Fruit fly (Drosophila melanogaster) whole organism, embryonic: ENCODE data around the gene sac.
A peak's percentile ranks its signal among the peaks of the same experiment; 100 is the strongest.

ENCODE experiments used
- CG10462 ChIP-seq: fragments of 200-800 bp; sonication (Bioruptor generic); optimal IDR thresholded peaks from 2 replicates; lab custom pipeline; 2016; ENCODE audit warnings: missing biosample characterization, missing genetic modification characterization
- CG1233 ChIP-seq: fragments of 200-800 bp; sonication (Bioruptor generic); optimal IDR thresholded peaks from 4 replicates; lab custom pipeline; 2018; ENCODE audit warnings: missing biosample characterization, mild to moderate bottlenecking, missing genetic modification characterization
- CG12942 ChIP-seq: fragments of 200-800 bp; sonication (Bioruptor generic); optimal IDR thresholded peaks from 3 replicates; lab custom pipeline; 2016; ENCODE audit warnings: missing biosample characterization, missing genetic modification characterization
- CG13296 ChIP-seq: fragments of 200-800 bp; sonication (Bioruptor generic); optimal IDR thresholded peaks from 3 replicates; lab custom pipeline; 2018; ENCODE audit warnings: missing biosample characterization, mild to moderate bottlenecking, missing genetic modification characterization
- CG13624 ChIP-seq: fragments of 200-800 bp; sonication (Bioruptor generic); optimal IDR thresholded peaks from 2 replicates; lab custom pipeline; 2016; ENCODE audit warnings: missing biosample characterization, missing genetic modification characterization
- CG15073 ChIP-seq: fragments of 200-800 bp; sonication (Bioruptor generic); optimal IDR thresholded peaks from 2 replicates; lab custom pipeline; 2016; ENCODE audit warnings: missing biosample characterization, missing genetic modification characterization
- CG15601 ChIP-seq: fragments of 200-800 bp; sonication (Bioruptor generic); optimal IDR thresholded peaks from 3 replicates; lab custom pipeline; 2019; ENCODE audit warnings: missing biosample characterization, mild to moderate bottlenecking, missing genetic modification characterization, moderate library complexity
- CG17802 ChIP-seq: fragments of 200-800 bp; sonication (Bioruptor generic); optimal IDR thresholded peaks from 2 replicates; lab custom pipeline; 2018; ENCODE audit warnings: missing biosample characterization, mild to moderate bottlenecking, missing genetic modification characterization, moderate library complexity
- CG1792 ChIP-seq: fragments of 200-800 bp; sonication (Bioruptor generic); optimal IDR thresholded peaks from 2 replicates; lab custom pipeline; 2016; ENCODE audit warnings: missing biosample characterization, missing genetic modification characterization
- CG2678 ChIP-seq: fragments of 200-800 bp; sonication (Bioruptor generic); optimal IDR thresholded peaks from 3 replicates; lab custom pipeline; 2019; ENCODE audit warnings: missing biosample characterization, mild to moderate bottlenecking, missing genetic modification characterization, moderate library complexity
- CG30431 ChIP-seq: fragments of 200-800 bp; sonication (Bioruptor generic); optimal IDR thresholded peaks from 2 replicates; lab custom pipeline; 2017; ENCODE audit warnings: missing biosample characterization, missing genetic modification characterization
- CG3065 ChIP-seq: fragments of 200-800 bp; sonication (Bioruptor generic); optimal IDR thresholded peaks from 2 replicates; lab custom pipeline; 2016; ENCODE audit warnings: missing biosample characterization, missing genetic modification characterization
- CG33557 ChIP-seq: fragments of 200-800 bp; sonication (Bioruptor generic); optimal IDR thresholded peaks from 2 replicates; lab custom pipeline; 2019; ENCODE audit warnings: missing biosample characterization, mild to moderate bottlenecking, missing genetic modification characterization, moderate library complexity
- CG3995 ChIP-seq: fragments of 200-800 bp; sonication (Bioruptor generic); optimal IDR thresholded peaks from 3 replicates; lab custom pipeline; 2016; ENCODE audit warnings: missing biosample characterization, missing genetic modification characterization
- CG4282 ChIP-seq: fragments of 200-800 bp; sonication (Bioruptor generic); optimal IDR thresholded peaks from 2 replicates; lab custom pipeline; 2016; ENCODE audit warnings: missing biosample characterization, missing genetic modification characterization
- CG4820 ChIP-seq: fragments of 200-800 bp; sonication (Bioruptor generic); optimal IDR thresholded peaks from 3 replicates; lab custom pipeline; 2016; ENCODE audit warnings: missing biosample characterization, missing genetic modification characterization
- CG6272 ChIP-seq: fragments of 200-800 bp; sonication (Bioruptor generic); IDR thresholded peaks from 2 replicates; pipeline ENCODE4 v1.3.6; 2022; ENCODE audit warnings: missing biosample characterization, missing genetic modification characterization
- CG6689 ChIP-seq: fragments of 200-800 bp; sonication (Bioruptor generic); IDR thresholded peaks from 2 replicates; pipeline ENCODE4 v1.3.6; 2022; ENCODE audit warnings: missing biosample characterization, missing genetic modification characterization
- CG7745 ChIP-seq: fragments of 200-800 bp; sonication (Bioruptor generic); optimal IDR thresholded peaks from 2 replicates; lab custom pipeline; 2018; ENCODE audit warnings: missing biosample characterization, mild to moderate bottlenecking, missing genetic modification characterization, moderate library complexity
- CG9876 ChIP-seq: fragments of 200-800 bp; sonication (Bioruptor generic); optimal IDR thresholded peaks from 2 replicates; lab custom pipeline; 2016; ENCODE audit warnings: missing biosample characterization, missing genetic modification characterization
- CHES-1-like ChIP-seq: fragments of 200-800 bp; sonication (Bioruptor generic); optimal IDR thresholded peaks from 2 replicates; lab custom pipeline; 2016; ENCODE audit warnings: missing biosample characterization, missing genetic modification characterization
- CTCF ChIP-seq: fragments of 200-800 bp; sonication (Bioruptor generic); optimal IDR thresholded peaks from 2 replicates; lab custom pipeline; 2017; ENCODE audit warnings: missing biosample characterization, mild to moderate bottlenecking, missing genetic modification characterization, moderate library complexity
- Ets65A ChIP-seq: fragments of 200-800 bp; sonication (Bioruptor generic); peaks from one replicate; lab custom pipeline; 2016; ENCODE audit warnings: missing biosample characterization, missing genetic modification characterization
- HLH54F ChIP-seq: fragments of 200-800 bp; sonication (Bioruptor generic); optimal IDR thresholded peaks from 3 replicates; lab custom pipeline; 2016; ENCODE audit warnings: missing biosample characterization, missing genetic modification characterization
- Lhr ChIP-seq: fragments of 200-800 bp; sonication (Bioruptor generic); optimal IDR thresholded peaks from 3 replicates; lab custom pipeline; 2017; ENCODE audit warnings: mild to moderate bottlenecking, missing biosample characterization, missing genetic modification reagents, missing genetic modification characterization
- MESR4 ChIP-seq: fragments of 200-800 bp; sonication (Bioruptor generic); optimal IDR thresholded peaks from 2 replicates; lab custom pipeline; 2018; ENCODE audit warnings: missing biosample characterization, mild to moderate bottlenecking, missing genetic modification characterization, moderate library complexity
- Meics ChIP-seq: fragments of 200-800 bp; sonication (Bioruptor generic); optimal IDR thresholded peaks from 2 replicates; lab custom pipeline; 2017; ENCODE audit warnings: missing biosample characterization, mild to moderate bottlenecking, missing genetic modification characterization
- Oaz ChIP-seq: fragments of 200-800 bp; sonication (Bioruptor generic); IDR thresholded peaks from 2 replicates; pipeline ENCODE4 v1.3.6; 2022; ENCODE audit warnings: missing biosample characterization, missing genetic modification characterization
- PHDP ChIP-seq: fragments of 200-800 bp; sonication (Bioruptor generic); optimal IDR thresholded peaks from 3 replicates; lab custom pipeline; 2018; ENCODE audit warnings: missing biosample characterization, mild to moderate bottlenecking, missing genetic modification characterization, moderate library complexity
- amos ChIP-seq: fragments of 200-800 bp; sonication (Bioruptor generic); IDR thresholded peaks from 2 replicates; pipeline ENCODE4 v1.3.6; 2022; ENCODE audit warnings: missing biosample characterization, missing genetic modification characterization; ENCODE audit not compliant: partially characterized antibody
- az2 ChIP-seq: fragments of 200-800 bp; sonication (Bioruptor generic); optimal IDR thresholded peaks from 3 replicates; lab custom pipeline; 2016; ENCODE audit warnings: missing biosample characterization, missing genetic modification characterization
- cad ChIP-seq: fragments of >200 bp; optimal IDR thresholded peaks from 2 replicates; lab custom pipeline; 2017; ENCODE audit warnings: missing biosample characterization, missing genetic modification characterization
- cas ChIP-seq: fragments of 200-800 bp; sonication (Bioruptor generic); IDR thresholded peaks from 2 replicates; pipeline ENCODE4 v1.3.6; 2022; ENCODE audit warnings: missing biosample characterization, missing genetic modification characterization
- caup ChIP-seq: fragments of 200-800 bp; sonication (Bioruptor generic); optimal IDR thresholded peaks from 3 replicates; lab custom pipeline; 2017; ENCODE audit warnings: missing biosample characterization, mild to moderate bottlenecking, missing genetic modification characterization, moderate library complexity; ENCODE audit not compliant: severe bottlenecking
- ci ChIP-seq: fragments of 200-800 bp; sonication (Bioruptor generic); IDR thresholded peaks from 3 replicates; pipeline ENCODE4 v1.3.6; 2022; ENCODE audit warnings: missing biosample characterization, missing genetic modification characterization
- cwo ChIP-seq: fragments of 200-800 bp; sonication (Bioruptor generic); optimal IDR thresholded peaks from 3 replicates; lab custom pipeline; 2017; ENCODE audit warnings: missing biosample characterization, missing genetic modification characterization, mild to moderate bottlenecking, moderate library complexity, missing genetic modification reagents
- da ChIP-seq: fragments of 200-800 bp; sonication (Bioruptor generic); optimal IDR thresholded peaks from 2 replicates; lab custom pipeline; 2016; ENCODE audit warnings: missing biosample characterization, missing genetic modification characterization
- dati ChIP-seq: fragments of 200-800 bp; sonication (Bioruptor generic); IDR thresholded peaks from 2 replicates; pipeline ENCODE4 v1.3.6; 2022; ENCODE audit warnings: missing biosample characterization, missing genetic modification characterization
- dpn ChIP-seq, 2 experiments: fragments of 200-800 bp; sonication (Bioruptor generic); optimal IDR thresholded peaks; 3 replicates each; lab custom pipeline; 2016; ENCODE audit warnings: missing biosample characterization in 2 of 2, missing genetic modification characterization in 2 of 2
- esg ChIP-seq: fragments of 200-800 bp; sonication (Bioruptor generic); conservative IDR thresholded peaks from 2 replicates; pipeline ENCODE4 v1.3.6; 2022; ENCODE audit warnings: missing biosample characterization, missing genetic modification characterization
- exex ChIP-seq: fragments of 200-800 bp; sonication (Bioruptor generic); optimal IDR thresholded peaks from 4 replicates; lab custom pipeline; 2018; ENCODE audit warnings: missing biosample characterization, mild to moderate bottlenecking, missing genetic modification characterization, moderate library complexity
- eyg ChIP-seq: fragments of 200-800 bp; sonication (Bioruptor generic); optimal IDR thresholded peaks from 3 replicates; lab custom pipeline; 2016; ENCODE audit warnings: missing biosample characterization, missing genetic modification characterization
- ham ChIP-seq: fragments of 200-800 bp; sonication (Bioruptor generic); IDR thresholded peaks from 2 replicates; pipeline ENCODE4 v1.3.6; 2022; ENCODE audit warnings: missing biosample characterization, missing genetic modification characterization
- nmo ChIP-seq: fragments of 200-800 bp; sonication (Bioruptor generic); optimal IDR thresholded peaks from 2 replicates; lab custom pipeline; 2018; ENCODE audit warnings: missing biosample characterization, mild to moderate bottlenecking, missing genetic modification characterization, moderate library complexity
- nom ChIP-seq: fragments of 200-800 bp; sonication (Bioruptor generic); optimal IDR thresholded peaks from 2 replicates; lab custom pipeline; 2017; ENCODE audit warnings: missing biosample characterization, missing genetic modification characterization, mild to moderate bottlenecking, moderate library complexity, missing genetic modification reagents
- pan ChIP-seq, 4 experiments: fragments of >200 bp in 3 of 4; fragments of 200-800 bp in 1 of 4; sonication (Bioruptor generic) in 1 of 4; optimal IDR thresholded peaks in 3 of 4; IDR thresholded peaks in 1 of 4; 2 replicates each; pipeline versions ENCODE4 v1.3.6 to Lab custom; 2017 to 2022; ENCODE audit warnings: missing biosample characterization in 2 of 4, missing genetic modification characterization in 2 of 4, mixed read lengths in 1 of 4
- pfk ChIP-seq: fragments of 200-800 bp; sonication (Bioruptor generic); optimal IDR thresholded peaks from 2 replicates; lab custom pipeline; 2018; ENCODE audit warnings: missing biosample characterization, mild to moderate bottlenecking, missing genetic modification characterization, moderate library complexity
- repo ChIP-seq: fragments of 200-800 bp; sonication (Bioruptor generic); optimal IDR thresholded peaks from 2 replicates; lab custom pipeline; 2016; ENCODE audit warnings: missing biosample characterization, missing genetic modification characterization
- sens ChIP-seq: fragments of 200-800 bp; sonication (Bioruptor generic); peaks from one replicate; lab custom pipeline; 2016; ENCODE audit warnings: missing biosample characterization, missing genetic modification characterization
- slbo ChIP-seq: fragments of 200-800 bp; sonication (Bioruptor generic); IDR thresholded peaks from 2 replicates; pipeline ENCODE4 v1.3.6; 2022; ENCODE audit warnings: missing biosample characterization, missing genetic modification characterization
- slp2 ChIP-seq: fragments of 200-800 bp; sonication (Bioruptor generic); optimal IDR thresholded peaks from 2 replicates; lab custom pipeline; 2016; ENCODE audit warnings: missing biosample characterization, missing genetic modification characterization
- unpg ChIP-seq: fragments of 200-800 bp; sonication (Bioruptor generic); optimal IDR thresholded peaks from 3 replicates; lab custom pipeline; 2018; ENCODE audit warnings: missing biosample characterization, mild to moderate bottlenecking, missing genetic modification characterization, moderate library complexity

The sac gene

dm6 chr3R:4437113-4437512 is 43.5 kb upstream of the sac start, which contains the start of the genes Lipt2 and CG14650 (continued):
- TF ChIP-seq CHES-1-like (GFP tag; lab: Kevin White, UChicago) (peak; percentile 35), ham (GFP tag; lab: Robert Waterston, UW) (no peak), CG1792 (GFP tag; lab: Kevin White, UChicago) (peak; percentile 47), amos (GFP tag; lab: Robert Waterston, UW) (peak; percentile 65), CG6272 (GFP tag; lab: Robert Waterston, UW) (peak; percentile 40; the same call in 1 of the 2 replicates), cad (GFP tag; lab: Kevin White, UChicago) (no peak), CG13624 (GFP tag; lab: Kevin White, UChicago) (peak; percentile 85), dati (no peak), esg (GFP tag; lab: Robert Waterston, UW) (no peak), slbo (GFP tag; lab: Robert Waterston, UW) (peak; percentile 72), CG10462 (peak; percentile 21), exex (tag; lab: Kevin White, UChicago) (no peak), slp2 (GFP tag; lab: Kevin White, UChicago) (peak; percentile 59), cas (GFP tag; lab: Robert Waterston, UW) (no peak), Ets65A (peak; percentile 94), CG1233 (no peak), CTCF (GFP tag; lab: Kevin White, UChicago) (peak; percentile 23), CG33557 (GFP tag; lab: Kevin White, UChicago) (peak; percentile 41), ci (GFP tag; lab: Robert Waterston, UW) (peak; percentile 39; the same call in 1 of the 3 replicates), MESR4 (GFP tag; lab: Kevin White, UChicago) (peak; percentile 84), CG15601 (tag; lab: Kevin White, UChicago) (no peak), nmo (GFP tag; lab: Kevin White, UChicago) (peak; percentile 77), CG30431 (GFP tag; lab: Kevin White, UChicago) (no peak), az2 (GFP tag; lab: Kevin White, UChicago) (peak; percentile 47), pfk (no peak), da (GFP tag; lab: Kevin White, UChicago) (no peak), CG7745 (tag; lab: Kevin White, UChicago) (no peak), pan (optimal IDR thresholded peaks at IDR 0.05; lab: Kevin White, UChicago) (no peak), pan (GFP tag; optimal IDR thresholded peaks at IDR 0.05 in 1 of 2, IDR thresholded peaks at IDR 0.05 in 1 of 2) (peak in 1 of 2 experiments; percentile 49), CG13296 (no peak), Lhr (GFP tag; lab: Kevin White, UChicago) (peak; percentile 31), unpg (GFP tag; lab: Kevin White, UChicago) (peak; percentile 54), caup (GFP tag; lab: Kevin White, UChicago) (no peak), eyg (GFP tag; lab: Kevin White, UChicago) (no peak), dpn (GFP tag; optimal IDR thresholded peaks at IDR 0.05; lab: Kevin White, UChicago) (peak; percentile 60 to 61), CG9876 (GFP tag; lab: Kevin White, UChicago) (peak; percentile 61), CG17802 (no peak), CG4282 (peak; percentile 32), sens (GFP tag; lab: Kevin White, UChicago) (peak; percentile 93), HLH54F (peak; percentile 76), Oaz (no peak), nom (GFP tag; lab: Kevin White, UChicago) (no peak), repo (peak; percentile 54), PHDP (peak; percentile 33), CG3065 (GFP tag; lab: Kevin White, UChicago) (no peak), CG3995 (GFP tag; lab: Kevin White, UChicago) (peak; percentile 31), CG12942 (GFP tag; lab: Kevin White, UChicago) (peak; percentile 55), CG4820 (GFP tag; lab: Kevin White, UChicago) (peak; percentile 20), CG6689 (GFP tag; lab: Robert Waterston, UW) (peak; percentile 55), CG2678 (tag; lab: Kevin White, UChicago) (no peak), cwo (GFP tag; lab: Kevin White, UChicago) (no peak), Meics (GFP tag; lab: Kevin White, UChicago) (no peak), CG15073 (GFP tag; lab: Kevin White, UChicago) (no peak)
